Worm (Caenorhabditis elegans) whole organism, midembryonic: ENCODE results near the gene B0281.5.
"Not testable (repeated sequence)": the region's sequence is repeated elsewhere in the genome, so short reads cannot be mapped to it uniquely, and the experiment has no call there.

Experiments
- T22C8.4 ChIP-seq: fragments of 200-800 bp; sonication (Bioruptor generic); IDR thresholded peaks from 2 replicates; pipeline ENCODE4 v1.3.6; 2022; ENCODE audit warnings: missing genetic modification characterization, missing compliant biosample characterization
- cog-1 ChIP-seq: sonication (generic microtip); optimal IDR thresholded peaks from 2 replicates; lab custom pipeline; 2016; ENCODE audit warnings: missing genetic modification characterization, missing compliant biosample characterization
- flt-1 ChIP-seq: fragments of 200-800 bp; sonication (Bioruptor generic); IDR thresholded peaks from 2 replicates; pipeline ENCODE4 v1.3.6; 2022; ENCODE audit warnings: missing genetic modification characterization, missing compliant biosample characterization
- klf-2 ChIP-seq: fragments of 200-800 bp; sonication (Bioruptor generic); conservative IDR thresholded peaks from 2 replicates; pipeline ENCODE4 v1.3.6; 2022; ENCODE audit warnings: missing genetic modification reagents, missing genetic modification characterization, missing compliant biosample characterization
- med-1 ChIP-seq: sonication (generic microtip); optimal IDR thresholded peaks from 2 replicates; lab custom pipeline; 2017; ENCODE audit warnings: missing genetic modification characterization, mild to moderate bottlenecking, missing compliant biosample characterization, antibody characterized with exemption, missing genetic modification reagents; ENCODE audit not compliant: insufficient read depth
- ref-1 ChIP-seq: fragments of 200-800 bp; sonication (Bioruptor generic); conservative IDR thresholded peaks from 2 replicates; pipeline ENCODE4 v1.3.6; 2022; ENCODE audit warnings: missing genetic modification reagents, missing genetic modification characterization, missing compliant biosample characterization
- tab-1 ChIP-seq: fragments of 200-800 bp; sonication (Bioruptor generic); IDR thresholded peaks from 2 replicates; pipeline ENCODE4 v1.3.6; 2022; ENCODE audit warnings: missing genetic modification characterization, missing compliant biosample characterization
- ztf-23 ChIP-seq: fragments of 200-800 bp; sonication (Bioruptor generic); IDR thresholded peaks from 2 replicates; pipeline ENCODE4 v1.3.6; 2022; ENCODE audit warnings: missing genetic modification reagents, missing genetic modification characterization, missing compliant biosample characterization
- ztf-29 ChIP-seq: fragments of 200-800 bp; sonication (Bioruptor generic); IDR thresholded peaks from 2 replicates; pipeline ENCODE4 v1.3.6; 2022; ENCODE audit warnings: missing genetic modification reagents, missing genetic modification characterization, missing compliant biosample characterization

The B0281.5 gene

ce11 chrII:2298742-2299141, 2.0 kb downstream of the B0281.5 start, which contains the start of gene B0281.4:
B0281.4 (minus strand) TSS chrII:2298842.
- no peak for TF ChIP-seq cog-1 (tag; lab: Kevin White, UChicago)
- no peak for TF ChIP-seq klf-2 (GFP tag; lab: Robert Waterston, UW)
- no peak for TF ChIP-seq T22C8.4 (GFP tag; lab: Robert Waterston, UW)
- no peak for TF ChIP-seq tab-1
- TF ChIP-seq med-1 (GFP tag; lab: Kevin White, UChicago) = no peak

ce11 chrII:2295817-2296315, 4.9 kb downstream of the B0281.5 start, which contains the start of gene fbxc-25:
fbxc-25 (minus strand) TSS chrII:2296265.
- TF ChIP-seq ref-1 (no peak), T22C8.4 (GFP tag; lab: Robert Waterston, UW) (no peak), med-1 (GFP tag; lab: Kevin White, UChicago) (no peak), cog-1 (tag; lab: Kevin White, UChicago) (no peak), tab-1 (no peak), klf-2 (GFP tag; lab: Robert Waterston, UW) (no peak), flt-1 (GFP tag; lab: Robert Waterston, UW) (no peak), ztf-23 (GFP tag; lab: Robert Waterston, UW) (no peak), ztf-29 (GFP tag; lab: Robert Waterston, UW) (no peak)

- no peak for TF ChIP-seq ztf-29 (GFP tag; lab: Robert Waterston, UW)
- no peak for TF ChIP-seq med-1 (GFP tag; lab: Kevin White, UChicago)
- TF ChIP-seq cog-1 (tag; lab: Kevin White, UChicago) = no peak
- no peak for TF ChIP-seq klf-2 (GFP tag; lab: Robert Waterston, UW)
- no peak for TF ChIP-seq flt-1 (GFP tag; lab: Robert Waterston, UW)
- no peak for TF ChIP-seq tab-1
Measured at ce11 chrII:2292549-2292948, 8.2 kb downstream of the B0281.5 start.

- TF ChIP-seq tab-1 = no peak
- no peak for TF ChIP-seq flt-1 (GFP tag; lab: Robert Waterston, UW)
- TF ChIP-seq ztf-29 (GFP tag; lab: Robert Waterston, UW) = no peak
- TF ChIP-seq klf-2 (GFP tag; lab: Robert Waterston, UW) = no peak
- no peak for TF ChIP-seq med-1 (GFP tag; lab: Kevin White, UChicago)
- TF ChIP-seq T22C8.4 (GFP tag; lab: Robert Waterston, UW) = no peak
- no peak for TF ChIP-seq ztf-23 (GFP tag; lab: Robert Waterston, UW)
- TF ChIP-seq ref-1 = no peak
- TF ChIP-seq cog-1 (tag; lab: Kevin White, UChicago) = no peak
Measured at ce11 chrII:2292027-2292426, 8.7 kb downstream of the B0281.5 start, which contains the start of gene K09F6.7. K09F6.7 (minus strand) TSS chrII:2292127.

- TF ChIP-seq tab-1 = no peak
- TF ChIP-seq ztf-23 (GFP tag; lab: Robert Waterston, UW) = no peak
- TF ChIP-seq T22C8.4 (GFP tag; lab: Robert Waterston, UW) = no peak
- no peak for TF ChIP-seq med-1 (GFP tag; lab: Kevin White, UChicago)
- TF ChIP-seq cog-1 (tag; lab: Kevin White, UChicago) = no peak
- no peak for TF ChIP-seq ztf-29 (GFP tag; lab: Robert Waterston, UW)
- no peak for TF ChIP-seq flt-1 (GFP tag; lab: Robert Waterston, UW)
- TF ChIP-seq ref-1 = no peak
- TF ChIP-seq klf-2 (GFP tag; lab: Robert Waterston, UW) = no peak
Measured at ce11 chrII:2289441-2289840, 11.3 kb downstream of the B0281.5 start.

DNA sequence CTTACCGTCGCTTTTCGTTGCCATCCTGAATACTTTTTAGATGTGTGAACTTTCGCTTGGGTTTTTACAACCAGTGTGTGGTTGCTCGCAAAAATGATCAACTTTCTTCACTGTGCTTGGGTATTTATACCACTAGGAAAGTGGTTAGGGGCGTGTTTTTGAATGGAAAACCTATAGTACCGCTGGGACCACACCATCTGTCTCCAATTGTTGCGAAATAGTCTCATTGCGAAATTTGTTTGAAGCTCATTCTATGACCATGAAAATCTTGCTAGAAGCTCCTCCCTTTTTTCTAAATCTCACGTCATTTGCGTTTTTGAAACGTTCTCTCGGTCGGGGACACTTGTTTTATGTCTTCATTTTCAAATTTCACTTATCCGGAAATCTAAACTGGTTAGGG, 12.0 kb downstream of the B0281.5 start, which contains the start of the genes K09F6.10 and K09F6.13:
TSS of gene K09F6.10 (minus strand) at position 86 of the 400 bp plus-strand sequence.
TSS of gene K09F6.13 (plus strand) at position 317 of the 400 bp plus-strand sequence.
- TF ChIP-seq cog-1 (tag; lab: Kevin White, UChicago) = no peak

DNA sequence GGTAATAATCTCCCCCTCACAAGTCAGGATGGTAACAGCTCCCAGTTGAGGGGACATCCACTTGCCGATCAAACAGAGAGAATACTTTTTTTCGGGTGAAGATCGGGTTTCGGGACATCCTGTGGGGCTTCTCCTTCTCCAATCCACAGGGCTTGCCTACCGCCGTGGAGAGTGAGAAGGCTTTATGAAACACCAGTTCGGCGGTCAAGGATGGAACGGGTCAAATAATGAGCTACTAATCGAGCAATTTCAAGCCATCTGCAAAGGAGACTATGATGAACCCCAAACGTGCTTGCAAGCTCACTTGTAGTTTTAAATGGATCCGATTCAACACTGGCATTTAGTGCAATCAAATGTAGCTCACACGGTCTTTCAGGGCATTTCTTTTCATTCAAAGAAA, 16.1 kb downstream of the B0281.5 start:
- TF ChIP-seq T22C8.4 (GFP tag; lab: Robert Waterston, UW) (no peak), cog-1 (tag; lab: Kevin White, UChicago) (no peak), klf-2 (GFP tag; lab: Robert Waterston, UW) (no peak), tab-1 (no peak), ztf-29 (GFP tag; lab: Robert Waterston, UW) (no peak), ztf-23 (GFP tag; lab: Robert Waterston, UW) (no peak), flt-1 (GFP tag; lab: Robert Waterston, UW) (no peak), med-1 (GFP tag; lab: Kevin White, UChicago) (no peak), ref-1 (no peak)

DNA sequence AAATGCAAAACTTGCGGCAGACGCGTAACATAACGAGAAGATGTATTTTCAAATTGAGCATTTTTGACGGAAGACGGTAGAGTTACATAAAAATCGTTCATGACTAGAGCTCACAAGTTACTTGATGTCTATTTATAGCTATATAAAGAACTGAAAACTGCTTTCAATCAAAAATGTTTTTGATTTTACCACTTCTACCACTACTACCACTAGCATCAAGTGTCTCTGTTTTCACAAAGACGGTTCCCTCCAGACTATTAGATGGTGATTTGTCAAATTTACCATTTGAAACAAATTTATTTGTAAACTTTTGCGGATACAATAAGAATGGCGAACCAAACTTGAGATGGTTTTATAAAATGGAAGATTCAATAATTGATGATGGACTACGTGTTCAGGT, 18.2 kb downstream of the B0281.5 start, which contains the start of gene K09F6.9:
TSS of gene K09F6.9 (minus strand) at position 101 of the 400 bp plus-strand sequence.
- not testable (repeated sequence) for TF ChIP-seq cog-1 (tag; lab: Kevin White, UChicago); tab-1; ztf-23 (GFP tag; lab: Robert Waterston, UW)

DNA sequence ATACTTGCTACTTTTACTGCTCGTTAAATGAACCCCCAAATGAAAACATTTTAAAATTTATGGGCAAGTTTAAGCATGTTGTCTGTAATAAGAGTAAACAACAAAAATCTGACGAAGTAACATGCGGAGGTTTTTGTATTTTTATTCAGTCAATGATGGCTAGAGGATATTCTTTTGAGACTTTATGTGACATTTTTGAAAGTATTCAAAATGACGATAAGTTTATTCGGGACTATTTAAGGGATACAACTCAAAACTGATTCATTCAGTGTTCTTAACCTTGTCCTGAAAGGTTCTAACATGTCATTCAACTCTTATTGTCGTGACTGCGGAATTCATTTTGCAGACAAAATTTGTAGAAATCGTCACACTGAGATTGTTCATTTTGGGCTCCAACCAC, 20.9 kb downstream of the B0281.5 start, which contains the start of gene K09F6.11:
TSS of gene K09F6.11 (plus strand) at position 301 of the 400 bp plus-strand sequence.
- TF ChIP-seq cog-1 (tag; lab: Kevin White, UChicago) (no peak), med-1 (GFP tag; lab: Kevin White, UChicago) (no peak), tab-1 (no peak), flt-1 (GFP tag; lab: Robert Waterston, UW) (no peak), ref-1 (no peak), ztf-29 (GFP tag; lab: Robert Waterston, UW) (no peak), T22C8.4 (GFP tag; lab: Robert Waterston, UW) (no peak), klf-2 (GFP tag; lab: Robert Waterston, UW) (no peak), ztf-23 (GFP tag; lab: Robert Waterston, UW) (no peak)

DNA sequence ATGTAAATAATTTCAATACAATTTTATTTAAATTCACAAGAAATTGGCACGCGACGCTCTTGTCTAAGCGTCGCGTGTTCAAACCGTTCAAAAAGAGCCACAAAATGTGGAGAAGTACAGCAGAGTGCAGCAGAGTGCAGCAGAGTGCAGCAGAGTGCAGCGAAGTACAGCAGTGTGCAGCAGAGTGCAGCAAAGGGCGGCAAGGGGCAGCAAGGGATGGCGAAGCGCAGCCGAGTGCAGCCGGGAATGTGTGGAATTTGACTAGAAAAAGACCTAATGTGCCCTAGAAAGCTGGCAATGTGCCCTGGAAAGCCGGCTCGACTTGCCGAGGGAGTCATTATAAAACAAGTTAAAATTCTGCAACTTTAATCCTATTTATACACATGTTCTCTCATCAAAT, 21.5 kb downstream of the B0281.5 start, which contains the start of gene K09F6.6:
TSS of gene K09F6.6 (minus strand) at position 43 of the 400 bp plus-strand sequence.
- no peak for TF ChIP-seq ref-1
- no peak for TF ChIP-seq ztf-29 (GFP tag; lab: Robert Waterston, UW)
- no peak for TF ChIP-seq cog-1 (tag; lab: Kevin White, UChicago)
- TF ChIP-seq flt-1 (GFP tag; lab: Robert Waterston, UW) = no peak
- TF ChIP-seq med-1 (GFP tag; lab: Kevin White, UChicago) = no peak
- TF ChIP-seq ztf-23 (GFP tag; lab: Robert Waterston, UW) = no peak
- no peak for TF ChIP-seq klf-2 (GFP tag; lab: Robert Waterston, UW)
- no peak for TF ChIP-seq tab-1
- no peak for TF ChIP-seq T22C8.4 (GFP tag; lab: Robert Waterston, UW)
